Worm (Caenorhabditis elegans): ENCODE results near the gene gnrr-3.

Gene gnrr-3

ce11 chrX:9999599-10000201, 49.6 kb upstream of the gnrr-3 start (continued):
- TF ChIP-seq attf-4 (tag; optimal IDR thresholded peaks at IDR 0.05): no peak
- no peak for TF ChIP-seq zip-2 (tag; optimal IDR thresholded peaks at IDR 0.05)
- TF ChIP-seq gei-8 (GFP tag; optimal IDR thresholded peaks at IDR 0.05): no peak
- TF ChIP-seq ZK337.2 (GFP tag; IDR thresholded peaks at IDR 0.05): 0 out of 2 replicates have a peak, but pooled peaks have one; percentile 10
- TF ChIP-seq ZK546.5 (tag; optimal IDR thresholded peaks at IDR 0.05): no peak
- TF ChIP-seq tra-1 (GFP tag; IDR thresholded peaks at IDR 0.05): peak; percentile 69
- no peak for TF ChIP-seq ceh-32 (tag; optimal IDR thresholded peaks at IDR 0.05; ENCODE audit: poor library complexity)
- peak; percentile 88 for TF ChIP-seq ctbp-1 (GFP tag; IDR thresholded peaks at IDR 0.05)
- no peak for TF ChIP-seq cey-2 (tag; optimal IDR thresholded peaks at IDR 0.05; ENCODE audit: borderline replicate concordance, insufficient read depth)
- no peak for TF ChIP-seq unc-130 (GFP tag; optimal IDR thresholded peaks at IDR 0.05)
- TF ChIP-seq nhr-76 (tag; optimal IDR thresholded peaks at IDR 0.05): no peak
- no peak for TF ChIP-seq daf-16 (GFP tag; optimal IDR thresholded peaks at IDR 0.05)
- TF ChIP-seq daf-16 (tag; optimal IDR thresholded peaks at IDR 0.05): peak; percentile 44
- TF ChIP-seq nhr-10 (tag; optimal IDR thresholded peaks at IDR 0.05): no peak
- TF ChIP-seq lin-1 (GFP tag; IDR thresholded peaks at IDR 0.05): peak; percentile 84; the same call in 1 of the 2 replicates
- TF ChIP-seq arid-1 (GFP tag; conservative IDR thresholded peaks at IDR 0.05): peak; percentile 57
- no peak for TF ChIP-seq pqm-1 (tag; optimal IDR thresholded peaks at IDR 0.05)
- TF ChIP-seq nhr-237 (tag; optimal IDR thresholded peaks at IDR 0.05): no peak
- no peak for TF ChIP-seq F44E2.7 (GFP tag; IDR thresholded peaks at IDR 0.05)
- peak; percentile 72 for TF ChIP-seq mep-1 (tag; optimal IDR thresholded peaks at IDR 0.05)
- TF ChIP-seq dmd-8 (GFP tag; IDR thresholded peaks at IDR 0.05): no peak
- peak; percentile 63 for TF ChIP-seq rbr-2 (tag; optimal IDR thresholded peaks at IDR 0.05)
- TF ChIP-seq ces-1 (GFP tag; optimal IDR thresholded peaks at IDR 0.05): no peak
- TF ChIP-seq nhr-11 (tag; optimal IDR thresholded peaks at IDR 0.05): no peak
- peak; percentile 63 for TF ChIP-seq F37D6.2 (tag; optimal IDR thresholded peaks at IDR 0.05)
- no peak for TF ChIP-seq nhr-102 (tag; optimal IDR thresholded peaks at IDR 0.05)
- peak; percentile 57 for TF ChIP-seq T20F7.1 (GFP tag; optimal IDR thresholded peaks at IDR 0.05)
- no peak for TF ChIP-seq vab-7 (GFP tag; IDR thresholded peaks at IDR 0.05)
- TF ChIP-seq dpl-1 (GFP tag; optimal IDR thresholded peaks at IDR 0.05): peak; percentile 32
- TF ChIP-seq lin-13 (GFP tag; optimal IDR thresholded peaks at IDR 0.05): no peak
- no peak for TF ChIP-seq R02D3.7 (tag; optimal IDR thresholded peaks at IDR 0.05)
- no peak for TF ChIP-seq unc-39 (tag; optimal IDR thresholded peaks at IDR 0.05)
- TF ChIP-seq lin-29 (GFP tag; IDR thresholded peaks at IDR 0.05): peak; percentile 48; the same call in 1 of the 2 replicates
- TF ChIP-seq daf-12 (tag; optimal IDR thresholded peaks at IDR 0.05): no peak
- peak; percentile 54; the same call in 1 of the 2 replicates for TF ChIP-seq T26A8.4 (GFP tag; IDR thresholded peaks at IDR 0.05)
- peak; percentile 87 for TF ChIP-seq hmg-1.1 (GFP tag; IDR thresholded peaks at IDR 0.05)
- TF ChIP-seq spr-1 (tag; optimal IDR thresholded peaks at IDR 0.05): peak; percentile 11
- no peak for TF ChIP-seq mxl-2 (GFP tag; conservative IDR thresholded peaks at IDR 0.05)
- TF ChIP-seq D1046.2 (GFP tag; IDR thresholded peaks at IDR 0.05): no peak
- no peak for TF ChIP-seq zfp-2 (tag; optimal IDR thresholded peaks at IDR 0.05)
- 0 out of 2 replicates have a peak, but pooled peaks have one; percentile 35 for TF ChIP-seq zfp-3 (GFP tag; conservative IDR thresholded peaks at IDR 0.05)
- TF ChIP-seq nhr-25 (tag; optimal IDR thresholded peaks at IDR 0.05; ENCODE audit: borderline replicate concordance, insufficient read depth): no peak
- TF ChIP-seq jun-1 (tag; optimal IDR thresholded peaks at IDR 0.05): no peak
- TF ChIP-seq hif-1 (tag; optimal IDR thresholded peaks at IDR 0.05): peak in 1 of 2 experiments; percentile 75
- peak; percentile 83 for TF ChIP-seq egl-43 (GFP tag; IDR thresholded peaks at IDR 0.05)
- TF ChIP-seq mdl-1 (tag; optimal IDR thresholded peaks at IDR 0.05): peak; percentile 45 to 85
- TF ChIP-seq duxl-1 (tag; optimal IDR thresholded peaks at IDR 0.05; ENCODE audit: poor library complexity): no peak
- no peak for TF ChIP-seq zag-1 (tag; optimal IDR thresholded peaks at IDR 0.05)
- TF ChIP-seq nhr-48 (tag; optimal IDR thresholded peaks at IDR 0.05): peak; percentile 32
- no peak for TF ChIP-seq snpc-4 (tag; optimal IDR thresholded peaks at IDR 0.05)
- TF ChIP-seq mxl-3 (GFP tag; optimal IDR thresholded peaks at IDR 0.05): peak; percentile 96

Measured in whole organism, L4 larva.